Worm (Caenorhabditis elegans): ENCODE data around the gene clec-162.

ce11 chrIII:9713182-9713581 lies 11.8 kb downstream of the clec-162 start:
- TF ChIP-seq med-1 (GFP tag; optimal IDR thresholded peaks at IDR 0.05; ENCODE audit: insufficient read depth) = no peak
- no peak for TF ChIP-seq ref-1 (GFP tag; conservative IDR thresholded peaks at IDR 0.05)
